Worm (Caenorhabditis elegans): ENCODE measurements around the gene cyn-4.
"Not testable (repeated sequence)": the region's sequence is repeated elsewhere in the genome, so short reads cannot be mapped to it uniquely, and the experiment has no call there.

Gene cyn-4

DNA sequence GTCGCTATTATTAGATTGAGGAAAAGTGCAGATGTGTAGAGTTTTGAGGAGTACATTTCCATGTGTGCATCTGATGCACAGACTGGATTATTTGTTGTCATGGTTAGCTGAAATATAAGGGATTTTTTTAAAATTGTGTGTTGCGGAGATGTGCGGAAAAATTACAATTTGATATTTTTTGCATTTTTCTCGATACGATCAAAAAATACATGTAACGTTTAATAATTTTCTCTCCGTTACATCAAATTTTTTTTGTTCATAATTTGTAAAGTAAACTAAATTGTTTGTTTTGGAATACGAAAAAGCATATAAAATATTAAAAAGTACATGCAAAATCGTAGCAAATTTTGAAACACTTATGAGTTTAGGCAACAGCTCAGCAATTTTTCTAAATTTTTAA lies 37.8 kb upstream of the cyn-4 start, which contains the start of gene sra-11:
sra-11 (minus strand) TSS at position 101 of the 400 bp plus-strand sequence.
- no peak for TF ChIP-seq unc-39 (tag; optimal IDR thresholded peaks at IDR 0.05)
- TF ChIP-seq egl-27 (tag; optimal IDR thresholded peaks at IDR 0.05): no peak
- no peak for TF ChIP-seq aly-2 (tag; optimal IDR thresholded peaks at IDR 0.05)
- TF ChIP-seq dmd-4 (tag; optimal IDR thresholded peaks at IDR 0.05): no peak
- TF ChIP-seq nhr-77 (tag; optimal IDR thresholded peaks at IDR 0.05): no peak

DNA sequence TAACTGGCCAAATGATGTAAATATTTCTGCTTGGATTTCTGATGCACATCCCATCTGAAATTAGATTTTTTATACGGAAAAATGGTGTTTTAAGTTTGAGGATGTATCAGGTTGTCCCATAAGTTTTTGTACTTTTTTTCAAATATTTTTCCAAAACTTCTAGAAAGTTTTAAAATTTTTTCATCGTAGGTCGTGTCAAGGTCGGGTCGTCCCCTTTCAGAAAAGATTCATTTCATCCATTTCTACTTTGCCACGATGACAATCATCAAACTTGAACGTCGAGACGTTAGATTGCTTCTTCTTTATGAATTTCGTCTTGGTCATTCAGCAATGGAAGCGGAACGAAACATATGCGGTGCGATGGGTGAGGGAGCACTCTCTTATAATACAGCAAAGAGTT lies 32.0 kb upstream of the cyn-4 start, which contains the start of gene sra-12:
sra-12 (minus strand) TSS at position 101 of the 400 bp plus-strand sequence.
- TF ChIP-seq lin-39, skn-1, nhr-25 (tag; optimal IDR thresholded peaks at IDR 0.05): not testable (repeated sequence)

DNA sequence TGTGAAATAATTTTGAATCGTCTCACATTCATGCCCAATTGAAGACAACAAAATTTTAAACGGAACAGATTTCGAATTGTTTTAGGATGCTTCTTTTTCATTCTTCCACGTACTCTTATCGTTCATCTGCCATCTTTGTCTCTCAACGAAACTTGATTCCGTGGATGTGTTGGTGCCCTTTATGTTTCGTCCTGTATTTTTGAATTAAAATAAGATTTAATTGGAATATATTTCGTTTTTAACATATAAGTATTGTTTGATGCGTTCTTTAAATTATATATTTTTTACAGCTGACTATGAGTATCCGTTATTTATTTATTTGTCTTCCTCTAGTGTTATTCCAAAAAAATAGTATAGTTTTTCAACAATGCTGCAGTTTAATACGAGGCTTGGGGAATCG lies 29.7 kb upstream of the cyn-4 start, which contains the start of gene gly-1:
gly-1 (minus strand) TSS at position 101 of the 400 bp plus-strand sequence.
- TF ChIP-seq aly-2 (tag; optimal IDR thresholded peaks at IDR 0.05): no peak
- TF ChIP-seq sma-3 (GFP tag; optimal IDR thresholded peaks at IDR 0.05): no peak
- TF ChIP-seq unc-55 (GFP tag; optimal IDR thresholded peaks at IDR 0.05): no peak
- no peak for TF ChIP-seq lin-39 (tag; optimal IDR thresholded peaks at IDR 0.05)
- TF ChIP-seq nhr-12 (tag; optimal IDR thresholded peaks at IDR 0.05): no peak
- no peak for TF ChIP-seq nhr-11 (tag; optimal IDR thresholded peaks at IDR 0.05)
- TF ChIP-seq zag-1 (tag; optimal IDR thresholded peaks at IDR 0.05): no peak
- no peak for TF ChIP-seq crh-2 (tag; optimal IDR thresholded peaks at IDR 0.05)
- no peak for TF ChIP-seq lin-13 (GFP tag; optimal IDR thresholded peaks at IDR 0.05)
- TF ChIP-seq snpc-4 (tag; optimal IDR thresholded peaks at IDR 0.05): no peak
- TF ChIP-seq ceh-16 (tag; optimal IDR thresholded peaks at IDR 0.05): no peak
- TF ChIP-seq gmeb-1 (tag; optimal IDR thresholded peaks at IDR 0.05): no peak
- no peak for TF ChIP-seq elt-3 (tag; optimal IDR thresholded peaks at IDR 0.05)
- TF ChIP-seq unc-39 (tag; optimal IDR thresholded peaks at IDR 0.05): no peak
- no peak for TF ChIP-seq blmp-1 (tag; optimal IDR thresholded peaks at IDR 0.05; ENCODE audit: insufficient read depth)
- no peak for TF ChIP-seq ZK546.5 (tag; optimal IDR thresholded peaks at IDR 0.05)
- no peak for TF ChIP-seq ztf-1 (GFP tag; conservative IDR thresholded peaks at IDR 0.05)
- TF ChIP-seq nhr-21 (tag; optimal IDR thresholded peaks at IDR 0.05): no peak

DNA sequence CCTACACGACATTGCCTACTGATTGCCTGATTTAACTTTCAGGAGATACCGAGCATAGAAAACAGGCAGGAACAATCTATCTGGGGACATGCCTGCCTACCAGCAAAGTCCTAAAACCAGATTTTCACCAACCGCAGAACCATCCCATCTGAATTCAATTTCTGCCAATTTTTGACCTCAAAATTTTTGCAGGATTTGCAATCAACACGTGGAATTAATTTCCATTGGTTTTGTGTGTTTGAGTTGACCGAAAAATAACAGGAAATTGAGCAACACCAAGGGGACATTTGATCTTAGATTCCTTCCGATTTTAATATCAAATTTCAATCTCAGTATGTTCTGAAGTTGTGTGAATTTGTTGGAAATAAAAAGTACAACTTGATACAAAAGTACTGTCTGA lies 26.6 kb upstream of the cyn-4 start:
- no peak for TF ChIP-seq nhr-25 (tag; optimal IDR thresholded peaks at IDR 0.05)

DNA sequence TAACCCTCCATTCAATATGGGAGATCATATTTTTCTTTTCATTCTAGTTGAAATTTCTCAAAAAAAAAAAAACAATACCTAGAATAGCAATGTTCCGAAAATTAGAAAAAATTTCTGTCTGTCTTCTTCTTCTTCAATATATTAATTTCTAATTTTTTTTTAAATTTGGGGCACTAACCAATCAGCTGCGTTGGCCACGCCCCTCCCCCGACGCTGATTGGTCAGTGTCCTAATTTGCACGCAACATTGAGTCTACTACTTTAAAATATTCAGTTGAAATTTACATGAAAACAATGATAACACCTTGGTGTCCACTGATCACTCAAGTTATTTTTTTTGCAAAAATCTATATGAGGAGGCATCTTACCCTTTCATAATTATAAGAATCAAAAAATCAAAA lies 23.5 kb upstream of the cyn-4 start:
- TF ChIP-seq elt-3 (tag; optimal IDR thresholded peaks at IDR 0.05) (no peak), lin-13 (GFP tag; optimal IDR thresholded peaks at IDR 0.05) (no peak), lsy-2 (tag; optimal IDR thresholded peaks at IDR 0.05) (no peak), mdl-1 (tag; optimal IDR thresholded peaks at IDR 0.05) (no peak), alr-1 (tag; optimal IDR thresholded peaks at IDR 0.05) (no peak), sem-4 (tag; optimal IDR thresholded peaks at IDR 0.05) (no peak), nhr-25 (tag; optimal IDR thresholded peaks at IDR 0.05) (no peak), ceh-82 (tag; optimal IDR thresholded peaks at IDR 0.05) (no peak), peb-1 (tag; optimal IDR thresholded peaks at IDR 0.05) (no peak), mbf-1 (tag; optimal IDR thresholded peaks at IDR 0.05) (no peak), skn-1 (tag; optimal IDR thresholded peaks at IDR 0.05) (no peak), nhr-11 (tag; optimal IDR thresholded peaks at IDR 0.05) (no peak), F13H6.1 (tag; optimal IDR thresholded peaks at IDR 0.05) (no peak), egl-27 (tag; optimal IDR thresholded peaks at IDR 0.05) (no peak), C34F6.9 (tag; optimal IDR thresholded peaks at IDR 0.05) (no peak)

DNA sequence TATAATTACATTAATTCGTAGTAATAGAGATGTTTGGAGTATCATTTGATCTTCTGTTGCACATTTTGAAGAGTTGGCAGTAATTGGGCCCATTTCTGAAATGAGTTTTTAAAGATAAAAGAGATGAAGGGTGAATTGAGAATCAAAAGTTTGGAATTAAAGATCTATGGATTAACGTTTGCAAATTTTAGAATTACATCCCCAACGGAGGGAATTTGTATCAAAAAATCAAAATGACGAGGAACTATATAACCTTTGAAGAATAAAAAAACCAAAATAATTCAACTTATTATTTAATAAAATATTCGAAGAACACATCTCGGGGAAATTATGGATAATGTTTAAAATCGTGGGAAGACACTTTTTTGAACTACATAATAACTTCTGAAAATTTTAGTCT lies 22.6 kb upstream of the cyn-4 start, which contains the start of gene sra-10:
sra-10 (minus strand) TSS at position 101 of the 400 bp plus-strand sequence.
- no peak for TF ChIP-seq egl-27 (tag; optimal IDR thresholded peaks at IDR 0.05)
- TF ChIP-seq ceh-16 (tag; optimal IDR thresholded peaks at IDR 0.05): no peak
- no peak for TF ChIP-seq aly-2 (tag; optimal IDR thresholded peaks at IDR 0.05)
- no peak for TF ChIP-seq gmeb-1 (tag; optimal IDR thresholded peaks at IDR 0.05)
- no peak for TF ChIP-seq nhr-10 (tag; optimal IDR thresholded peaks at IDR 0.05)
- no peak for TF ChIP-seq mbf-1 (tag; optimal IDR thresholded peaks at IDR 0.05)
- no peak for TF ChIP-seq elt-3 (tag; optimal IDR thresholded peaks at IDR 0.05)
- TF ChIP-seq mdl-1 (tag; optimal IDR thresholded peaks at IDR 0.05): no peak
- no peak for TF ChIP-seq nhr-237 (tag; optimal IDR thresholded peaks at IDR 0.05)
- no peak for TF ChIP-seq fos-1 (tag; optimal IDR thresholded peaks at IDR 0.05)
- TF ChIP-seq nhr-6 (tag; optimal IDR thresholded peaks at IDR 0.05): no peak
